Fruit fly (Drosophila melanogaster) S2 (cell line): ENCODE data around the gene CG13048.

ENCODE experiments used
- CG8478 ChIP-seq: fragments of >200 bp; optimal IDR thresholded peaks from 2 replicates; lab custom pipeline; 2018
- CTCF ChIP-seq, 2 experiments: fragments of >200 bp; optimal IDR thresholded peaks; 2 replicates each; lab custom pipeline; 2018

DNA sequence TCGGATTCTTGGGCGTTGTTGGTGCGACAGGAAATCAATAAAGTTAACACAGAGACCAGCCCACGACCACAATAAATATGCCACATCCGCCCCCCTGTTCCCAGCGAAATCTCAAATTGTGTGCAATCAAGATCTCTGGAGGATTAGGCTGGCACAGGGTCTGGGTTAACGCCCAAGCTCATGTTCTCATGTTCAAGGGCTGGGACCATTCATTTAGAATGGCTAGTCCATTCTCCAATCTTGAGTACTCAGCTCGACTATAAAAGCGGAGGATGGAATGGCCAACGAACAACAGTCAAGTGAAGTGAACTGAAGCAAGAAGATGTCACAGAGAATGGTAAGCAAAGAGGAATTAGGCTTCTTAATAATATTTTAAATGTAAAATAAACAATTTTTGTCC lies 49.3 kb upstream of the CG13048 start, which contains the start of gene CG13056:
- no peak for TF ChIP-seq CG8478
- TF ChIP-seq CTCF (optimal IDR thresholded peaks at IDR 0.05; lab: Kevin White, UChicago): no peak
